Worm (Caenorhabditis elegans) whole organism, early embryonic: ENCODE results near the gene Y42H9AR.5.

Experiments used
- F13C5.2 ChIP-seq: sonication (generic microtip); optimal IDR thresholded peaks from 2 replicates; lab custom pipeline; 2017; ENCODE audit warnings: mild to moderate bottlenecking, missing genetic modification characterization, inconsistent platforms, missing compliant biosample characterization
- aly-1 ChIP-seq: sonication (generic microtip); optimal IDR thresholded peaks from 2 replicates; lab custom pipeline; 2016; ENCODE audit warnings: missing genetic modification characterization, missing compliant biosample characterization
- ama-1 ChIP-seq: fragments of 150-350 bp; optimal IDR thresholded peaks from 2 replicates; lab custom pipeline; 2014
- ceh-13 ChIP-seq: fragments of 200-800 bp; sonication (Bioruptor generic); optimal IDR thresholded peaks from 2 replicates; lab custom pipeline; 2018; ENCODE audit warnings: mild to moderate bottlenecking, missing genetic modification characterization, missing compliant biosample characterization
- ceh-36 ChIP-seq: sonication (generic microtip); optimal IDR thresholded peaks from 2 replicates; lab custom pipeline; 2016; ENCODE audit warnings: missing genetic modification characterization, inconsistent platforms, missing compliant biosample characterization
- flt-1 ChIP-seq: fragments of 200-800 bp; sonication (Bioruptor generic); IDR thresholded peaks from 2 replicates; pipeline ENCODE4 v1.3.6; 2022; ENCODE audit warnings: missing genetic modification characterization, missing compliant biosample characterization
- hmbx-1 ChIP-seq: sonication (generic microtip); optimal IDR thresholded peaks from 2 replicates; lab custom pipeline; 2016; ENCODE audit warnings: mild to moderate bottlenecking, missing genetic modification characterization, missing compliant biosample characterization
- pes-1 ChIP-seq: fragments of 200-800 bp; sonication (Bioruptor generic); IDR thresholded peaks from 2 replicates; pipeline ENCODE4 v1.3.6; 2022; ENCODE audit warnings: missing genetic modification reagents, missing genetic modification characterization, missing compliant biosample characterization
- tbx-37 ChIP-seq: fragments of 200-800 bp; sonication (Bioruptor generic); conservative IDR thresholded peaks from 2 replicates; pipeline ENCODE4 v1.3.6; 2022; ENCODE audit warnings: missing genetic modification reagents, missing genetic modification characterization, missing compliant biosample characterization

ce11 chrIV:8103196-8103595, 865 bp downstream of the Y42H9AR.5 start:
- TF ChIP-seq ama-1 (lab: Kevin White, UChicago) (no peak), pes-1 (GFP tag; lab: Robert Waterston, UW) (no peak), F13C5.2 (no peak), ceh-36 (no peak), tbx-37 (GFP tag; lab: Robert Waterston, UW) (no peak), aly-1 (no peak), hmbx-1 (tag; lab: Kevin White, UChicago) (no peak), flt-1 (GFP tag; lab: Robert Waterston, UW) (no peak), ceh-13 (GFP tag; lab: Kevin White, UChicago) (no peak)
